Comparison of ENCODE assay signal across 3 fruit fly cellular contexts in the genomic region with DNA sequence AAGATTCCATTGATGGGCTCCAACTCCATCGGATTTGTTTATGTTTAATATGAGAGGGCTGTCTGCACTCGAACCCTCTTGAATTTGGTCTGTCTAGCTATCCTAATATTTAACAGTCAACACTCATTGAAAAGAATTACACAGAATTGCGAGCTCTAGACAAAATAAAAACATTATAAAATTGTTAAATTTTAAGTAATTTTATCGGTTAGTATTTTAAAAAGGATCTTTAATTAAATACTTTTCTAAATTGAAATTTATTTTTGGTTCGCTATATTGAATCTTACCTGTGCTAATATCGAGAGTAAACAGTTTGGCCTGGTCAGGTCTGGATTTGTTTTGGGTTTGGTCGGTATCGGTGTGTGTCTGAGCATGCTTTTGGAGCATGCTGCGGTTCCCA.
TF ChIP-seq lines count a peak whose summit lies in the region.

No protein-coding gene starts in this region.

- no peak for TF ChIP-seq CTCF in whole organism, embryonic (GFP tag; optimal IDR thresholded peaks at IDR 0.05; lab: Kevin White, UChicago)

TF ChIP-seq in whole organism, embryonic, 481 proteins besides CTCF, POLR2A, EP300 and RAD21 (continues in another document):
- TF ChIP-seq dati (GFP tag; IDR thresholded peaks at IDR 0.05; lab: Robert Waterston, UW) (peak; percentile 59), sr (GFP tag; IDR thresholded peaks at IDR 0.05; lab: Robert Waterston, UW) (no peak), CG2889 (GFP tag; IDR thresholded peaks at IDR 0.05; lab: Robert Waterston, UW) (peak; percentile 65; the same call in 2 of the 3 replicates), gsb (GFP tag; IDR thresholded peaks at IDR 0.05; lab: Robert Waterston, UW) (peak; percentile 46), CG3995 (GFP tag; optimal IDR thresholded peaks at IDR 0.05; lab: Kevin White, UChicago) (no peak), CG2875 (GFP tag; optimal IDR thresholded peaks at IDR 0.05; lab: Kevin White, UChicago) (no peak), grau (tag; optimal IDR thresholded peaks at IDR 0.05; lab: Kevin White, UChicago) (peak; percentile 96), mld (GFP tag; IDR thresholded peaks at IDR 0.05; lab: Robert Waterston, UW; ENCODE audit: partially characterized antibody) (no peak), NfI (GFP tag; optimal IDR thresholded peaks at IDR 0.05; lab: Kevin White, UChicago) (peak; percentile 79), shn (GFP tag; optimal IDR thresholded peaks at IDR 0.05; lab: Kevin White, UChicago) (no peak), nmo (GFP tag; optimal IDR thresholded peaks at IDR 0.05; lab: Kevin White, UChicago) (peak; percentile 79), CG6765 (GFP tag; optimal IDR thresholded peaks at IDR 0.05; lab: Kevin White, UChicago) (peak; percentile 13), mam (GFP tag; optimal IDR thresholded peaks at IDR 0.05; lab: Kevin White, UChicago) (peak; percentile 45), MTF-1 (GFP tag; optimal IDR thresholded peaks at IDR 0.05; lab: Kevin White, UChicago; ENCODE audit: borderline replicate concordance) (no peak), jigr1 (GFP tag; IDR thresholded peaks at IDR 0.05; lab: Robert Waterston, UW) (peak; percentile 59; the same call in 1 of the 3 replicates), z (GFP tag; IDR thresholded peaks at IDR 0.05; lab: Robert Waterston, UW) (no peak), unpg (GFP tag; optimal IDR thresholded peaks at IDR 0.05; lab: Kevin White, UChicago) (peak; percentile 87), CG32772 (GFP tag; IDR thresholded peaks at IDR 0.05; lab: Robert Waterston, UW) (peak; percentile 71; the same call in 1 of the 2 replicates), CG11085 (GFP tag; IDR thresholded peaks at IDR 0.05; lab: Robert Waterston, UW) (no peak), CG9727 (GFP tag; optimal IDR thresholded peaks at IDR 0.05; lab: Kevin White, UChicago) (peak; percentile 71), NFAT (GFP tag; IDR thresholded peaks at IDR 0.05; lab: Robert Waterston, UW) (peak; percentile 51), da (GFP tag; optimal IDR thresholded peaks at IDR 0.05; lab: Kevin White, UChicago) (no peak), E2f1 (GFP tag; IDR thresholded peaks at IDR 0.05; lab: Robert Waterston, UW) (peak; percentile 64), CG31365 (tag; optimal IDR thresholded peaks at IDR 0.05; lab: Kevin White, UChicago) (no peak), CG12744 (GFP tag; optimal IDR thresholded peaks at IDR 0.05; lab: Kevin White, UChicago) (no peak), Fer3 (tag; optimal IDR thresholded peaks at IDR 0.05; lab: Kevin White, UChicago) (peak; percentile 80), Vsx1 (GFP tag; optimal IDR thresholded peaks at IDR 0.05; lab: Kevin White, UChicago) (peak; percentile 4)

TF ChIP-seq in whole organism, prepupa, 60 proteins besides CTCF, POLR2A, EP300 and RAD21:
- TF ChIP-seq Hr4 (GFP tag; optimal IDR thresholded peaks at IDR 0.05; lab: Kevin White, UChicago) (peak; percentile 53), CG8119 (GFP tag; IDR thresholded peaks at IDR 0.05; lab: Robert Waterston, UW) (peak; percentile 53; the same call in 2 of the 3 replicates), CG3919 (GFP tag; optimal IDR thresholded peaks at IDR 0.05; lab: Kevin White, UChicago) (no peak), eg (GFP tag; IDR thresholded peaks at IDR 0.05; lab: Robert Waterston, UW) (peak; percentile 71; the same call in 2 of the 3 replicates), fkh (GFP tag; optimal IDR thresholded peaks at IDR 0.05; lab: Kevin White, UChicago) (peak; percentile 76), CG6792 (GFP tag; optimal IDR thresholded peaks at IDR 0.05; lab: Kevin White, UChicago) (no peak), svp (GFP tag; lab: Kevin White, UChicago) (peak; percentile 55), CG15336 (GFP tag; IDR thresholded peaks at IDR 0.05; lab: Robert Waterston, UW) (peak; percentile 60; the same call in 1 of the 2 replicates)

TF ChIP-seq in whole organism, wandering third instar larva, 38 proteins besides CTCF, POLR2A, EP300 and RAD21:
- TF ChIP-seq CG9705 (GFP tag; optimal IDR thresholded peaks at IDR 0.05; lab: Kevin White, UChicago): no peak
- no peak for TF ChIP-seq Myc (optimal IDR thresholded peaks at IDR 0.05; lab: Kevin White, UChicago)
- no peak for TF ChIP-seq Mio (GFP tag; optimal IDR thresholded peaks at IDR 0.05; lab: Kevin White, UChicago)
- TF ChIP-seq Hr78 (GFP tag; optimal IDR thresholded peaks at IDR 0.05; lab: Kevin White, UChicago): no peak
- no peak for TF ChIP-seq dl (GFP tag; optimal IDR thresholded peaks at IDR 0.05; lab: Kevin White, UChicago; ENCODE audit: insufficient read depth in 1 of 2, partially characterized antibody in 2 of 2)
- peak; percentile 26 for TF ChIP-seq Hnf4 (GFP tag; optimal IDR thresholded peaks at IDR 0.05; lab: Kevin White, UChicago)
- no peak for TF ChIP-seq dsf (GFP tag; optimal IDR thresholded peaks at IDR 0.05; lab: Kevin White, UChicago; ENCODE audit: borderline replicate concordance)
- no peak for TF ChIP-seq rgr (GFP tag; optimal IDR thresholded peaks at IDR 0.05; lab: Kevin White, UChicago)
- peak; percentile 33 for TF ChIP-seq sv (GFP tag; optimal IDR thresholded peaks at IDR 0.05; lab: Kevin White, UChicago)
- TF ChIP-seq Abd-B (GFP tag; optimal IDR thresholded peaks at IDR 0.05; lab: Kevin White, UChicago): no peak
- TF ChIP-seq sage (GFP tag; optimal IDR thresholded peaks at IDR 0.05; lab: Kevin White, UChicago): no peak
- TF ChIP-seq Dfd (GFP tag; optimal IDR thresholded peaks at IDR 0.05; lab: Kevin White, UChicago): no peak
- no peak for TF ChIP-seq woc (GFP tag; optimal IDR thresholded peaks at IDR 0.05; lab: Kevin White, UChicago)
- peak; percentile 23 for TF ChIP-seq h (GFP tag; optimal IDR thresholded peaks at IDR 0.05; lab: Kevin White, UChicago)
- TF ChIP-seq CrebA (GFP tag; optimal IDR thresholded peaks at IDR 0.05; lab: Kevin White, UChicago; ENCODE audit: borderline replicate concordance): no peak
- TF ChIP-seq N (GFP tag; optimal IDR thresholded peaks at IDR 0.05; lab: Kevin White, UChicago): no peak
- no peak for TF ChIP-seq Vsx2 (GFP tag; optimal IDR thresholded peaks at IDR 0.05; lab: Kevin White, UChicago; ENCODE audit: partially characterized antibody)
- TF ChIP-seq ey (GFP tag; optimal IDR thresholded peaks at IDR 0.05; lab: Kevin White, UChicago): peak; percentile 15
- TF ChIP-seq brk (GFP tag; optimal IDR thresholded peaks at IDR 0.05; lab: Kevin White, UChicago): no peak
- TF ChIP-seq OdsH (GFP tag; optimal IDR thresholded peaks at IDR 0.05; lab: Kevin White, UChicago): peak; percentile 28
- no peak for TF ChIP-seq dmrt93B (GFP tag; optimal IDR thresholded peaks at IDR 0.05; lab: Kevin White, UChicago)
- TF ChIP-seq Dif (GFP tag; optimal IDR thresholded peaks at IDR 0.05; lab: Kevin White, UChicago; ENCODE audit: partially characterized antibody): no peak
- TF ChIP-seq Jra (GFP tag; optimal IDR thresholded peaks at IDR 0.05; lab: Kevin White, UChicago): no peak
- no peak for TF ChIP-seq CG32264 (GFP tag; optimal IDR thresholded peaks at IDR 0.05; lab: Kevin White, UChicago)
- TF ChIP-seq jim (GFP tag; optimal IDR thresholded peaks at IDR 0.05; lab: Kevin White, UChicago): no peak
- TF ChIP-seq usp (GFP tag; optimal IDR thresholded peaks at IDR 0.05; lab: Kevin White, UChicago): no peak
- TF ChIP-seq foxo (GFP tag; optimal IDR thresholded peaks at IDR 0.05; lab: Kevin White, UChicago): peak in 1 of 2 experiments; percentile 40
- peak; percentile 26 for TF ChIP-seq HLH106 (tag; optimal IDR thresholded peaks at IDR 0.05; lab: Kevin White, UChicago)
- TF ChIP-seq Hr83 (GFP tag; optimal IDR thresholded peaks at IDR 0.05; lab: Kevin White, UChicago; ENCODE audit: poor library complexity, severe bottlenecking): no peak
- no peak for TF ChIP-seq pan (optimal IDR thresholded peaks at IDR 0.05; lab: Kevin White, UChicago)
- TF ChIP-seq psq (GFP tag; optimal IDR thresholded peaks at IDR 0.05; lab: Kevin White, UChicago): no peak
- no peak for TF ChIP-seq br (GFP tag; optimal IDR thresholded peaks at IDR 0.05; lab: Kevin White, UChicago)
- TF ChIP-seq Sp1 (GFP tag; optimal IDR thresholded peaks at IDR 0.05; lab: Kevin White, UChicago): peak; percentile 15
- TF ChIP-seq tai (GFP tag; optimal IDR thresholded peaks at IDR 0.05; lab: Kevin White, UChicago): peak; percentile 19
- TF ChIP-seq GATAd (GFP tag; optimal IDR thresholded peaks at IDR 0.05; lab: Kevin White, UChicago): no peak
- TF ChIP-seq lola (GFP tag; optimal IDR thresholded peaks at IDR 0.05; lab: Kevin White, UChicago): no peak
- no peak for TF ChIP-seq Rel (GFP tag; optimal IDR thresholded peaks at IDR 0.05; lab: Kevin White, UChicago)
- no peak for TF ChIP-seq Rel (tag; optimal IDR thresholded peaks at IDR 0.05; lab: Kevin White, UChicago)
- peak; percentile 23 for TF ChIP-seq fru (GFP tag; optimal IDR thresholded peaks at IDR 0.05; lab: Kevin White, UChicago)
